Worm (Caenorhabditis elegans): ENCODE data around the gene malt-1.

DNA sequence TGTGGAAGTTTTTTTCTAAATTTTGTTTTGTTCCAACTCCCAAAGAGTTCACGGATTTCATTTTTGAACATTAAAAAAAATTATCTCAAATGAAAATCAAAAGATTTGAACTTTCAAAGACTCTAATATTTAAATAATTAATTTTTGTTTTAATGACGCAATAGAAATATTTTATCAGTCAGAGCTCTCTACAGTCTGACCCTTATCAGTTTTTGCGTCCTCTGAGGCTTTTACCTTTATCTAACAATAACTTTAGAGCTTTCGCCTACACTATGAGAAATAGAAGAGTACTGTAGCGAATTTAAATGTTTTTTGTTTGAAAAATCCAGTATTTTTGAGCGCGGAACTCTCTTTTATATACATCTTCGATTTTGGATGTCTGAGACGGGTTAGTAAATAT is 32.2 kb downstream of the malt-1 start, which contains the start of gene B0252.5:
- TF ChIP-seq ztf-11 (tag; optimal IDR thresholded peaks at IDR 0.05) (no peak), mdt-29 (GFP tag; IDR thresholded peaks at IDR 0.05) (no peak), lin-13 (GFP tag; optimal IDR thresholded peaks at IDR 0.05) (no peak), pqm-1 (tag; optimal IDR thresholded peaks at IDR 0.05) (peak; percentile 77), snpc-1.2 (GFP tag; IDR thresholded peaks at IDR 0.05) (no peak), hlh-30 (tag; optimal IDR thresholded peaks at IDR 0.05; ENCODE audit: insufficient read depth) (no peak), cey-2 (tag; optimal IDR thresholded peaks at IDR 0.05; ENCODE audit: borderline replicate concordance, insufficient read depth) (no peak), nhr-111 (GFP tag; optimal IDR thresholded peaks at IDR 0.05) (no peak), pha-4 (GFP tag; IDR thresholded peaks at IDR 0.05) (no peak), pha-4 (tag; optimal IDR thresholded peaks at IDR 0.05) (no peak), madf-5 (GFP tag; IDR thresholded peaks at IDR 0.05) (no peak), Y75B8A.6 (GFP tag; IDR thresholded peaks at IDR 0.05) (no peak), jun-1 (tag; optimal IDR thresholded peaks at IDR 0.05) (no peak), snpc-4 (tag; optimal IDR thresholded peaks at IDR 0.05) (no peak), sdz-12 (GFP tag; optimal IDR thresholded peaks at IDR 0.05) (no peak)

Measured in whole organism, L4 larva.